Fruit fly (Drosophila melanogaster) whole organism, prepupa: ENCODE data around the gene ScsbetaG.
A peak's percentile ranks its signal among the peaks of the same experiment; 100 is the strongest.

Experiments used
- CG10669 ChIP-seq: fragments of 200-800 bp; sonication (Bioruptor generic); optimal IDR thresholded peaks from 3 replicates; lab custom pipeline; 2018; ENCODE audit warnings: missing biosample characterization, mild to moderate bottlenecking, missing genetic modification characterization, moderate library complexity
- CG11294 ChIP-seq: fragments of 200-800 bp; sonication (Bioruptor generic); IDR thresholded peaks from 2 replicates; pipeline ENCODE4 v1.3.6; 2022; ENCODE audit warnings: missing biosample characterization, missing genetic modification characterization
- CG11762 ChIP-seq: fragments of 200-800 bp; sonication (Bioruptor generic); optimal IDR thresholded peaks from 3 replicates; lab custom pipeline; 2016; ENCODE audit warnings: missing biosample characterization, missing genetic modification characterization; ENCODE audit not compliant: insufficient read depth
- CG11902 ChIP-seq: fragments of 200-800 bp; sonication (Bioruptor generic); optimal IDR thresholded peaks from 3 replicates; lab custom pipeline; 2016; ENCODE audit warnings: missing biosample characterization, missing genetic modification characterization
- CG15336 ChIP-seq: fragments of 200-800 bp; sonication (Bioruptor generic); IDR thresholded peaks from 2 replicates; pipeline ENCODE4 v1.3.6; 2022; ENCODE audit warnings: missing biosample characterization, missing genetic modification characterization
- CG3032 ChIP-seq: fragments of 200-800 bp; optimal IDR thresholded peaks from 2 replicates; lab custom pipeline; 2019; ENCODE audit warnings: missing biosample characterization, mild to moderate bottlenecking, missing genetic modification characterization, moderate library complexity
- CG32006 ChIP-seq: fragments of 200-800 bp; sonication (Bioruptor generic); optimal IDR thresholded peaks from 3 replicates; lab custom pipeline; 2017; ENCODE audit warnings: missing biosample characterization, mild to moderate bottlenecking, missing genetic modification characterization
- CG34406 ChIP-seq: fragments of 200-800 bp; sonication (Bioruptor generic); optimal IDR thresholded peaks from 3 replicates; lab custom pipeline; 2016; ENCODE audit warnings: missing biosample characterization, missing genetic modification characterization
- CG3919 ChIP-seq: fragments of 200-800 bp; sonication (Bioruptor generic); optimal IDR thresholded peaks from 3 replicates; lab custom pipeline; 2016; ENCODE audit warnings: missing biosample characterization, missing genetic modification characterization
- CG4318 ChIP-seq: fragments of 200-800 bp; sonication (Bioruptor generic); optimal IDR thresholded peaks from 3 replicates; lab custom pipeline; 2017; ENCODE audit warnings: missing biosample characterization, mild to moderate bottlenecking, missing genetic modification characterization
- CG6163 ChIP-seq: fragments of 200-800 bp; sonication (Bioruptor generic); IDR thresholded peaks from 3 replicates; pipeline ENCODE4 v1.3.6; 2022; ENCODE audit warnings: missing biosample characterization, missing genetic modification characterization
- CG6276 ChIP-seq: fragments of 200-800 bp; sonication (Bioruptor generic); optimal IDR thresholded peaks from 2 replicates; lab custom pipeline; 2017; ENCODE audit warnings: missing biosample characterization, mild to moderate bottlenecking, missing genetic modification characterization
- CG6792 ChIP-seq: fragments of 200-800 bp; sonication (Bioruptor generic); optimal IDR thresholded peaks from 3 replicates; lab custom pipeline; 2016; ENCODE audit warnings: missing biosample characterization, missing genetic modification characterization
- CG6808 ChIP-seq: fragments of 200-800 bp; sonication (Bioruptor generic); optimal IDR thresholded peaks from 3 replicates; lab custom pipeline; 2017; ENCODE audit warnings: missing biosample characterization, missing genetic modification characterization, mild to moderate bottlenecking, moderate library complexity, missing genetic modification reagents
- CG6854 ChIP-seq: fragments of 200-800 bp; sonication (Bioruptor generic); optimal IDR thresholded peaks from 2 replicates; lab custom pipeline; 2017; ENCODE audit warnings: missing biosample characterization, mild to moderate bottlenecking, missing genetic modification characterization
- CG7368 ChIP-seq: fragments of 200-800 bp; sonication (Bioruptor generic); optimal IDR thresholded peaks from 3 replicates; lab custom pipeline; 2016; ENCODE audit warnings: missing biosample characterization, missing genetic modification characterization
- CG8119 ChIP-seq: fragments of 200-800 bp; sonication (Bioruptor generic); IDR thresholded peaks from 3 replicates; pipeline ENCODE4 v1.3.6; 2022; ENCODE audit warnings: missing biosample characterization, missing genetic modification characterization
- CG8319 ChIP-seq: fragments of 200-800 bp; sonication (Bioruptor generic); optimal IDR thresholded peaks from 3 replicates; lab custom pipeline; 2016; ENCODE audit warnings: missing biosample characterization, missing genetic modification characterization
- Eip78C ChIP-seq: fragments of 200-800 bp; sonication (Bioruptor generic); peaks from one replicate; lab custom pipeline; 2016; ENCODE audit warnings: missing biosample characterization, missing genetic modification characterization
- Eip93F ChIP-seq: fragments of 200-800 bp; sonication (Bioruptor generic); optimal IDR thresholded peaks from 2 replicates; lab custom pipeline; 2016; ENCODE audit warnings: missing biosample characterization, mild to moderate bottlenecking, missing genetic modification characterization
- Gug ChIP-seq: fragments of 200-800 bp; sonication (Bioruptor generic); IDR thresholded peaks from 2 replicates; pipeline ENCODE4 v1.3.6; 2022; ENCODE audit warnings: missing biosample characterization, missing genetic modification characterization
- Hr38 ChIP-seq: sonication (Bioruptor generic); optimal IDR thresholded peaks from 2 replicates; lab custom pipeline; 2016; ENCODE audit warnings: missing biosample characterization, missing genetic modification characterization
- Lpt ChIP-seq: fragments of 200-800 bp; sonication (Bioruptor generic); optimal IDR thresholded peaks from 3 replicates; lab custom pipeline; 2016; ENCODE audit warnings: missing biosample characterization, missing genetic modification characterization
- Met ChIP-seq: fragments of 200-800 bp; sonication (Bioruptor generic); optimal IDR thresholded peaks from 3 replicates; lab custom pipeline; 2016; ENCODE audit warnings: missing biosample characterization, missing genetic modification characterization
- OdsH ChIP-seq: fragments of 200-800 bp; sonication (Bioruptor generic); optimal IDR thresholded peaks from 3 replicates; lab custom pipeline; 2016; ENCODE audit warnings: missing biosample characterization, missing genetic modification characterization
- Sox102F ChIP-seq: fragments of 200-800 bp; sonication (Bioruptor generic); optimal IDR thresholded peaks from 2 replicates; lab custom pipeline; 2016; ENCODE audit warnings: missing biosample characterization, mild to moderate bottlenecking, missing genetic modification characterization
- Sox14 ChIP-seq: fragments of 200-800 bp; sonication (Bioruptor generic); optimal IDR thresholded peaks from 3 replicates; lab custom pipeline; 2016; ENCODE audit warnings: missing biosample characterization, missing genetic modification characterization
- achi ChIP-seq: fragments of 200-800 bp; sonication (Bioruptor generic); optimal IDR thresholded peaks from 3 replicates; lab custom pipeline; 2016; ENCODE audit warnings: missing biosample characterization, missing genetic modification characterization
- dac ChIP-seq: fragments of 200-800 bp; sonication (Bioruptor generic); optimal IDR thresholded peaks from 2 replicates; lab custom pipeline; 2017; ENCODE audit warnings: missing biosample characterization, mild to moderate bottlenecking, missing genetic modification characterization
- dsx ChIP-seq: fragments of 200-800 bp; optimal IDR thresholded peaks from 3 replicates; lab custom pipeline; 2019; ENCODE audit warnings: missing biosample characterization, mild to moderate bottlenecking, missing genetic modification characterization, moderate library complexity; ENCODE audit not compliant: poor library complexity, severe bottlenecking
- eg ChIP-seq: fragments of 200-800 bp; sonication (Bioruptor generic); IDR thresholded peaks from 3 replicates; pipeline ENCODE4 v1.3.6; 2022; ENCODE audit warnings: missing biosample characterization, missing genetic modification characterization
- esn ChIP-seq: fragments of 200-800 bp; sonication (Bioruptor generic); optimal IDR thresholded peaks from 2 replicates; lab custom pipeline; 2016; ENCODE audit warnings: missing biosample characterization, mild to moderate bottlenecking, missing genetic modification characterization, moderate library complexity
- fd59A ChIP-seq: fragments of 200-800 bp; sonication (Bioruptor generic); optimal IDR thresholded peaks from 2 replicates; lab custom pipeline; 2017; ENCODE audit warnings: missing biosample characterization, mild to moderate bottlenecking, missing genetic modification characterization, missing genetic modification reagents
- fd85E ChIP-seq: fragments of 200-800 bp; sonication (Bioruptor generic); optimal IDR thresholded peaks from 3 replicates; lab custom pipeline; 2016; ENCODE audit warnings: missing biosample characterization, missing genetic modification characterization
- fkh ChIP-seq: fragments of 200-800 bp; sonication (Bioruptor generic); optimal IDR thresholded peaks from 3 replicates; lab custom pipeline; 2017; ENCODE audit warnings: missing biosample characterization, mild to moderate bottlenecking, missing genetic modification characterization, moderate library complexity
- lz ChIP-seq: fragments of 200-800 bp; sonication (Bioruptor generic); optimal IDR thresholded peaks from 3 replicates; lab custom pipeline; 2016; ENCODE audit warnings: missing biosample characterization, missing genetic modification characterization
- pdm3 ChIP-seq: fragments of 200-800 bp; sonication (Bioruptor generic); optimal IDR thresholded peaks from 3 replicates; lab custom pipeline; 2016; ENCODE audit warnings: missing biosample characterization, missing genetic modification characterization
- topi ChIP-seq: fragments of 200-800 bp; sonication (Bioruptor generic); optimal IDR thresholded peaks from 3 replicates; lab custom pipeline; 2016; ENCODE audit warnings: missing biosample characterization, missing genetic modification characterization
- vri ChIP-seq: fragments of 200-800 bp; sonication (Bioruptor generic); optimal IDR thresholded peaks from 3 replicates; lab custom pipeline; 2016; ENCODE audit warnings: missing biosample characterization, mild to moderate bottlenecking, missing genetic modification characterization

The ScsbetaG gene

DNA sequence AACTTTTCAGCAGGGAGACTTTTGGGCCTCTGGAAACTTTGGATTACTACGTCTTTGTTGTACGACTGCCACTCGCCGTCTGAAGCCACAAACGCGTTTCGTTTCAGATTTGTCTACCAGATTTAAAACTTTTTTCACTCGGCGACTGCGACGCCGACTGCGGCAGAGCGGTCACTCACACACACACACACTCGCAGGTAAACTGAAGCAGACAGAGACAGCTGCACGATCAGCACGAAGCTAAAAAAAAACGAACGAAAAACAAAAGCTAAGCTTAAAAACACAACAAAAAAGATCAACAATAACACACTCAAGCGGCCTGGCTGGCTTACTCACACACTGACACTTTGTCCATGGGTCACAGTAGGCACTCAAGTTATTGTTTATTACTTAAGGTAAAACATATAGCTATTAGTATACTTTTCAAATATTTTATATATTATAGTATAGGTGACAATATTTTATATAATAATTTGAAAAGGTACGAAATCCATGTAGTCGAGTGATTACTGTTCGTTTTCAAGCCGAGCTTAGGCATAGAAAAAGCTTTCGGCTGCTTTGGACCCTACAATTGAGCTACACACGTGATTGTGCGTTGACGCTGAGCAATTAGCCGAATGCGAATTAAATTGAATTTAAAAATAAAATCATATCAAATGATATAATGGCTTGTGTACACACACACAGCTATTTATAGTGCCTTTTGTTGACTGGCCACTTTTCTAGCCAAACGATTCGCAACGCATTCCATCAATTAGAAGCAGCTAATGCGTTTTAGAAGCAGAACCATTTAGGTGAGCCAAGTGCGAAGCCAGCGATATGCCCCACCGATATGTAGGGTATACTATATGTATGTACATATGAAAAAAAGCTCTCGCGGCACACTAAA is 14.0 kb upstream of the ScsbetaG start, which contains the start of gene Msr-110 (continued):
- TF ChIP-seq CG6808 (peak; percentile 96), CG7368 (GFP tag; lab: Kevin White, UChicago) (peak; percentile 86), CG10669 (GFP tag; lab: Kevin White, UChicago) (peak; percentile 92), Eip78C (GFP tag; lab: Kevin White, UChicago) (peak; percentile 97), Sox14 (GFP tag; lab: Kevin White, UChicago) (peak; percentile 78), CG3032 (tag; lab: Kevin White, UChicago) (peak; percentile 85), CG8119 (GFP tag; lab: Robert Waterston, UW) (peak; percentile 97), CG6792 (GFP tag; lab: Kevin White, UChicago) (peak; percentile 86), Lpt (GFP tag; lab: Kevin White, UChicago) (peak; percentile 93), Eip93F (GFP tag; lab: Kevin White, UChicago) (peak; percentile 82), CG15336 (peak; percentile 97), fd85E (peak; percentile 77), Hr38 (no peak), OdsH (GFP tag; lab: Kevin White, UChicago) (peak; percentile 91), fd59A (GFP tag; lab: Kevin White, UChicago) (peak; percentile 86), CG34406 (GFP tag; lab: Kevin White, UChicago) (peak; percentile 95), CG4318 (GFP tag; lab: Kevin White, UChicago) (peak; percentile 97), esn (peak; percentile 86), CG11294 (peak; percentile 92), topi (GFP tag; lab: Kevin White, UChicago) (peak; percentile 86), Met (peak; percentile 79), pdm3 (GFP tag; lab: Kevin White, UChicago) (peak; percentile 83), Gug (peak; percentile 83), achi (GFP tag; lab: Kevin White, UChicago) (peak; percentile 94), CG11902 (GFP tag; lab: Kevin White, UChicago) (peak; percentile 84), CG6276 (GFP tag; lab: Kevin White, UChicago) (peak; percentile 95)
- TF ChIP-seq, all 60 proteins: peak for 58

DNA sequence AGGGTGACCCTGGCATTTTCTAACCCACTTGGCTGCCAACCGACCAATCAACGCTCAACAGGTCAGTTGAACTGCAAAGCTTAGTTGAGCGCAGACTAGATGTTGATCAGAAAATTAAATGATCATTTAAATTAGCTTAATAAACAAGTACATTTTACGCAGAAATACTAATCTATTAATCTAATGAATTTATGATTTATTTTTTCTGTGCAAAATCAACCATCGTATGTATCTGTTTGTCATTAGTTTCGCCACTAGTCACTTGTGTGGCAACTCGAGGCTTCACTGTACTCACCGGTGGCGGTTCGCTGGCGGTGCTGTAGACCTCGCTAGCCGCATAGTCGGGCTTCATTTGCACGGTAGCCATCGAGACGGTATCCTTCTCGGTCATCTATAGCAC is 13.1 kb upstream of the ScsbetaG start:
- TF ChIP-seq CG11294 (no peak), lz (GFP tag; lab: Kevin White, UChicago) (no peak), dac (no peak), CG6276 (GFP tag; lab: Kevin White, UChicago) (no peak), CG8319 (GFP tag; lab: Kevin White, UChicago) (no peak), Sox102F (GFP tag; lab: Kevin White, UChicago) (no peak), CG32006 (peak; percentile 33), CG6792 (GFP tag; lab: Kevin White, UChicago) (no peak), Gug (no peak), CG6163 (peak; percentile 19; the same call in 1 of the 3 replicates), pdm3 (GFP tag; lab: Kevin White, UChicago) (peak; percentile 1), CG6854 (GFP tag; lab: Kevin White, UChicago) (no peak), vri (GFP tag; lab: Kevin White, UChicago) (no peak), CG6808 (no peak), CG3919 (GFP tag; lab: Kevin White, UChicago) (no peak), fkh (no peak), eg (peak; percentile 47; the same call in 2 of the 3 replicates), CG11902 (GFP tag; lab: Kevin White, UChicago) (no peak), Eip78C (GFP tag; lab: Kevin White, UChicago) (peak; percentile 51)

DNA sequence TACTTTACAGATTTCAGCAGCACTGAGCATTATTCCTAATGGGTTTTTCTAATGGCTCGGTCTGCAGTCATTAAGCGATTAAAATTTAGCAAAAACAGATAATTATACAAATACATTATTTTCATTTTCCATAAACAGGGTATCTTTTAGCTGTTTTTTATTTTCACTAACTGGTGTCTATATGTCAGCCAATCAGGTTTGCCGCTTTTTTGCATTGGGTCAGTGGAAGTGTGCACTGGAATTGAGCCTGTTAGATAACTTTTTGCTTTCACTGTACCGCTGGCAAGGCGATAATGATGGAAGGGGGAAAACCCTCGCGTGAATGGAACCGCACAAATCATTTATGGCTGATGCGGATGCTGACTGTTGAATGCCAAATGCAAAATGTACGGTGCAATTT is 12.0 kb upstream of the ScsbetaG start:
- TF ChIP-seq Lpt (GFP tag; lab: Kevin White, UChicago): no peak
- no peak for TF ChIP-seq CG11762 (GFP tag; lab: Kevin White, UChicago)
- peak; percentile 26 for TF ChIP-seq Eip78C (GFP tag; lab: Kevin White, UChicago)
- TF ChIP-seq dsx (GFP tag; lab: Kevin White, UChicago): no peak
- no peak for TF ChIP-seq OdsH (GFP tag; lab: Kevin White, UChicago)
- TF ChIP-seq CG11902 (GFP tag; lab: Kevin White, UChicago): no peak
- TF ChIP-seq, all 60 proteins: peak for 1
